Worm (Caenorhabditis elegans) whole organism, young adult: ENCODE data around the gene C14B1.3.

Experiments used
- attf-5 ChIP-seq: fragments of 200-800 bp; sonication (Bioruptor generic); optimal IDR thresholded peaks from 2 replicates; lab custom pipeline; 2018; ENCODE audit warnings: mild to moderate bottlenecking, missing genetic modification characterization, missing compliant biosample characterization
- egl-18 ChIP-seq: fragments of 200-800 bp; sonication (Bioruptor generic); IDR thresholded peaks from 2 replicates; pipeline ENCODE4 v1.3.6; 2022; ENCODE audit warnings: missing genetic modification reagents, missing genetic modification characterization, missing compliant biosample characterization
- lin-26 ChIP-seq: fragments of 200-800 bp; sonication (Bioruptor generic); IDR thresholded peaks from 2 replicates; pipeline ENCODE4 v1.3.6; 2022; ENCODE audit warnings: missing genetic modification reagents, missing genetic modification characterization, missing compliant biosample characterization
- lin-40 ChIP-seq: sonication (generic microtip); optimal IDR thresholded peaks from 2 replicates; lab custom pipeline; 2016; ENCODE audit warnings: missing genetic modification characterization, mild to moderate bottlenecking, missing compliant biosample characterization, missing genotype, missing genetic modification reagents
- mes-4 ChIP-seq: sonication (generic microtip); optimal IDR thresholded peaks from 2 replicates; lab custom pipeline; 2016; ENCODE audit warnings: missing genotype, missing genetic modification characterization, missing compliant biosample characterization
- nfya-1 ChIP-seq: sonication (generic microtip); optimal IDR thresholded peaks from 2 replicates; lab custom pipeline; 2017; ENCODE audit warnings: antibody characterized with exemption, missing compliant biosample characterization, missing genetic modification characterization, borderline replicate concordance; ENCODE audit not compliant: insufficient read depth
- rcor-1 ChIP-seq: fragments of 200-800 bp; sonication (Bioruptor generic); IDR thresholded peaks from 2 replicates; pipeline ENCODE4 v1.3.6; 2022; ENCODE audit warnings: missing genetic modification reagents, missing genetic modification characterization, missing compliant biosample characterization
- unc-130 ChIP-seq: sonication (generic microtip); optimal IDR thresholded peaks from 2 replicates; lab custom pipeline; 2016; ENCODE audit warnings: missing genetic modification reagents, missing genetic modification characterization, missing compliant biosample characterization
- ztf-6 ChIP-seq: fragments of 200-800 bp; sonication (Bioruptor generic); IDR thresholded peaks from 2 replicates; pipeline ENCODE4 v1.3.6; 2022; ENCODE audit warnings: missing genetic modification reagents, missing genetic modification characterization, missing compliant biosample characterization

- TF ChIP-seq mes-4 (tag; lab: Kevin White, UChicago) (no peak), nfya-1 (no peak), ztf-6 (GFP tag; lab: Robert Waterston, UW) (no peak), lin-40 (tag; lab: Kevin White, UChicago) (no peak), attf-5 (GFP tag; lab: Kevin White, UChicago) (no peak), unc-130 (no peak), rcor-1 (no peak), lin-26 (GFP tag; lab: Robert Waterston, UW) (no peak), egl-18 (GFP tag; lab: Robert Waterston, UW) (no peak)
Observed at ce11 chrIII:3737742-3738141, 34.4 kb downstream of the C14B1.3 start.
